Worm (Caenorhabditis elegans): Measurements from ENCODE around the gene T26C11.4.

T26C11.4 gene

ce11 chrX:1826166-1826565 is 19.2 kb downstream of the T26C11.4 start, which contains the start of gene C14E2.1:
Gene C14E2.1 (plus strand): TSS chrX:1826466.
- TF ChIP-seq zag-1 (tag; optimal IDR thresholded peaks at IDR 0.05) = no peak
- no peak for TF ChIP-seq C34B4.2 (tag; optimal IDR thresholded peaks at IDR 0.05)
- no peak for TF ChIP-seq pqm-1 (tag; optimal IDR thresholded peaks at IDR 0.05)
- no peak for TF ChIP-seq ceh-8 (GFP tag; optimal IDR thresholded peaks at IDR 0.05)
- no peak for TF ChIP-seq dpl-1 (GFP tag; optimal IDR thresholded peaks at IDR 0.05)
- no peak for TF ChIP-seq vab-15 (tag; optimal IDR thresholded peaks at IDR 0.05)
- no peak for TF ChIP-seq jun-1 (tag; optimal IDR thresholded peaks at IDR 0.05)
- no peak for TF ChIP-seq C16A3.4 (tag; optimal IDR thresholded peaks at IDR 0.05)
- no peak for TF ChIP-seq unc-130 (tag; optimal IDR thresholded peaks at IDR 0.05)

- TF ChIP-seq efl-1 (optimal IDR thresholded peaks at IDR 0.05) (no peak), efl-1 (GFP tag; optimal IDR thresholded peaks at IDR 0.05 in 1 of 2) (no peak), pax-3 (tag; optimal IDR thresholded peaks at IDR 0.05) (no peak), C04F5.9 (tag; optimal IDR thresholded peaks at IDR 0.05) (no peak), swsn-7 (tag; optimal IDR thresholded peaks at IDR 0.05) (no peak), egl-27 (tag; optimal IDR thresholded peaks at IDR 0.05) (no peak), mab-9 (GFP tag; IDR thresholded peaks at IDR 0.05) (no peak), F16B12.6 (tag; optimal IDR thresholded peaks at IDR 0.05) (no peak)
Measured at ce11 chrX:1825290-1825832, 20.0 kb downstream of the T26C11.4 start, which contains the start of gene C14E2.5. Gene C14E2.5 (minus strand): TSS chrX:1825340.

ce11 chrX:1821235-1821634 is 24.1 kb downstream of the T26C11.4 start, which contains the start of gene C14E2.4:
Gene C14E2.4 (minus strand): TSS chrX:1821335.
- no peak for TF ChIP-seq nhr-12 (tag; optimal IDR thresholded peaks at IDR 0.05)
- no peak for TF ChIP-seq ztf-11 (tag; optimal IDR thresholded peaks at IDR 0.05)
- TF ChIP-seq pqm-1 (tag; optimal IDR thresholded peaks at IDR 0.05) = no peak
- TF ChIP-seq unc-98 (GFP tag; IDR thresholded peaks at IDR 0.05) = no peak
- TF ChIP-seq nhr-85 (tag) = no peak
- TF ChIP-seq C04F5.9 (tag; optimal IDR thresholded peaks at IDR 0.05) = no peak
- TF ChIP-seq C34B4.2 (tag; optimal IDR thresholded peaks at IDR 0.05) = no peak
- no peak for TF ChIP-seq egl-27 (tag; optimal IDR thresholded peaks at IDR 0.05)

ce11 chrX:1816106-1816505 is 29.2 kb downstream of the T26C11.4 start, which contains the start of gene C14E2.7:
Gene C14E2.7 (plus strand): TSS chrX:1816406.
- TF ChIP-seq irx-1 (tag; optimal IDR thresholded peaks at IDR 0.05) (no peak), tlp-1 (tag; optimal IDR thresholded peaks at IDR 0.05) (no peak), unc-130 (tag; optimal IDR thresholded peaks at IDR 0.05) (no peak), ztf-4 (tag; optimal IDR thresholded peaks at IDR 0.05) (no peak), mab-9 (GFP tag; IDR thresholded peaks at IDR 0.05) (no peak), ets-5 (GFP tag; IDR thresholded peaks at IDR 0.05) (no peak), Y116A8C.19 (tag; optimal IDR thresholded peaks at IDR 0.05; ENCODE audit: borderline replicate concordance) (no peak), nhr-19 (GFP tag; conservative IDR thresholded peaks at IDR 0.05) (no peak), pag-3 (tag; optimal IDR thresholded peaks at IDR 0.05; ENCODE audit: borderline replicate concordance, insufficient read depth) (no peak), C34B4.2 (tag; optimal IDR thresholded peaks at IDR 0.05) (no peak), F16B12.6 (tag; optimal IDR thresholded peaks at IDR 0.05) (no peak)

ce11 chrX:1811436-1811835 is 33.9 kb downstream of the T26C11.4 start, which contains the start of gene C14E2.3:
Gene C14E2.3 (minus strand): TSS chrX:1811536.
- no peak for TF ChIP-seq F16B12.6 (tag; optimal IDR thresholded peaks at IDR 0.05)
- no peak for TF ChIP-seq mep-1 (tag; optimal IDR thresholded peaks at IDR 0.05)

- TF ChIP-seq lin-13 (GFP tag; optimal IDR thresholded peaks at IDR 0.05) = no peak
- TF ChIP-seq Y116A8C.19 (tag; optimal IDR thresholded peaks at IDR 0.05; ENCODE audit: borderline replicate concordance) = no peak
- TF ChIP-seq unc-98 (GFP tag; IDR thresholded peaks at IDR 0.05) = no peak
- no peak for TF ChIP-seq lir-3 (tag; optimal IDR thresholded peaks at IDR 0.05; ENCODE audit: poor library complexity)
- no peak for TF ChIP-seq ets-5 (GFP tag; IDR thresholded peaks at IDR 0.05)
- no peak for TF ChIP-seq C16A3.4 (tag; optimal IDR thresholded peaks at IDR 0.05)
- no peak for TF ChIP-seq tbx-2 (tag; optimal IDR thresholded peaks at IDR 0.05)
- no peak for TF ChIP-seq pqm-1 (tag; optimal IDR thresholded peaks at IDR 0.05)
- TF ChIP-seq nhr-47 (tag; optimal IDR thresholded peaks at IDR 0.05) = no peak
- TF ChIP-seq hpl-2 (GFP tag; optimal IDR thresholded peaks at IDR 0.05) = no peak
- TF ChIP-seq irx-1 (tag; optimal IDR thresholded peaks at IDR 0.05) = no peak
- no peak for TF ChIP-seq pag-3 (tag; optimal IDR thresholded peaks at IDR 0.05; ENCODE audit: borderline replicate concordance, insufficient read depth)
- no peak for TF ChIP-seq unc-130 (tag; optimal IDR thresholded peaks at IDR 0.05)
Measured at ce11 chrX:1800980-1801506, 44.3 kb downstream of the T26C11.4 start, which contains the start of gene C14E2.11. Gene C14E2.11 (plus strand): TSS chrX:1801456.
